Fruit fly (Drosophila melanogaster) whole organism, wandering third instar larva: ENCODE measurements around the gene Tbc1d22.
A peak's percentile ranks its signal among the peaks of the same experiment; 100 is the strongest.

Source experiments
- Abd-B ChIP-seq: fragments of >200 bp; optimal IDR thresholded peaks from 2 replicates; lab custom pipeline; 2017; ENCODE audit warnings: missing biosample characterization, missing genetic modification characterization
- CG32264 ChIP-seq: fragments of 200-800 bp; sonication (Bioruptor generic); optimal IDR thresholded peaks from 2 replicates; lab custom pipeline; 2016; ENCODE audit warnings: missing biosample characterization, missing genetic modification characterization
- CG9705 ChIP-seq: fragments of 200-800 bp; sonication (Bioruptor generic); optimal IDR thresholded peaks from 2 replicates; lab custom pipeline; 2018; ENCODE audit warnings: missing biosample characterization, mild to moderate bottlenecking, missing genetic modification characterization
- CrebA ChIP-seq: fragments of 200-800 bp; sonication (Bioruptor generic); optimal IDR thresholded peaks from 2 replicates; lab custom pipeline; 2016; ENCODE audit warnings: missing biosample characterization, mild to moderate bottlenecking, missing genetic modification characterization, borderline replicate concordance
- Dfd ChIP-seq: fragments of >200 bp; optimal IDR thresholded peaks from 2 replicates; lab custom pipeline; 2017; ENCODE audit warnings: missing biosample characterization, missing genetic modification characterization
- Dif ChIP-seq: fragments of 200-275, 200-300 bp; sonication (Bioruptor generic); optimal IDR thresholded peaks from 2 replicates; lab custom pipeline; 2018; ENCODE audit warnings: missing biosample characterization, missing genetic modification characterization; ENCODE audit not compliant: partially characterized antibody
- GATAd ChIP-seq: sonication (Bioruptor generic); optimal IDR thresholded peaks from 2 replicates; lab custom pipeline; 2016; ENCODE audit warnings: missing biosample characterization, missing genetic modification characterization
- HLH106 ChIP-seq: fragments of 200-800 bp; optimal IDR thresholded peaks from 3 replicates; lab custom pipeline; 2019; ENCODE audit warnings: missing biosample characterization, mild to moderate bottlenecking, missing genetic modification characterization, moderate library complexity
- Hnf4 ChIP-seq: fragments of 200-800 bp; sonication (Bioruptor generic); optimal IDR thresholded peaks from 2 replicates; lab custom pipeline; 2016; ENCODE audit warnings: missing biosample characterization, mild to moderate bottlenecking, missing genetic modification characterization
- Hr78 ChIP-seq: fragments of >200 bp; optimal IDR thresholded peaks from 2 replicates; lab custom pipeline; 2017; ENCODE audit warnings: missing biosample characterization, missing genetic modification characterization
- Hr83 ChIP-seq: fragments of 200-300 bp; sonication (Bioruptor generic); optimal IDR thresholded peaks from 2 replicates; lab custom pipeline; 2016; ENCODE audit warnings: missing biosample characterization, mild to moderate bottlenecking, missing genetic modification characterization, moderate library complexity; ENCODE audit not compliant: poor library complexity, severe bottlenecking
- Jra ChIP-seq: sonication (Bioruptor generic); optimal IDR thresholded peaks from 2 replicates; lab custom pipeline; 2016; ENCODE audit warnings: missing biosample characterization, missing genetic modification characterization
- Mio ChIP-seq: sonication (Bioruptor generic); optimal IDR thresholded peaks from 2 replicates; lab custom pipeline; 2016; ENCODE audit warnings: missing biosample characterization, missing genetic modification characterization
- Myc ChIP-seq: fragments of >200 bp; optimal IDR thresholded peaks from 2 replicates; lab custom pipeline; 2017
- N ChIP-seq: fragments of >200 bp; optimal IDR thresholded peaks from 2 replicates; lab custom pipeline; 2018; ENCODE audit warnings: missing biosample characterization, missing external identifiers, missing genetic modification characterization
- OdsH ChIP-seq: fragments of 200-800 bp; sonication (Bioruptor generic); optimal IDR thresholded peaks from 2 replicates; lab custom pipeline; 2016; ENCODE audit warnings: missing biosample characterization, mild to moderate bottlenecking, missing genetic modification characterization
- Rel ChIP-seq, 2 experiments: fragments of 200-800 bp; sonication (Bioruptor generic) in 1 of 2; optimal IDR thresholded peaks; 2 replicates in 1 of 2; 3 replicates in 1 of 2; lab custom pipeline; 2016 to 2019; ENCODE audit warnings: mild to moderate bottlenecking in 2 of 2, missing biosample characterization in 2 of 2, missing genetic modification characterization in 2 of 2, moderate library complexity in 1 of 2
- Sp1 ChIP-seq: fragments of 200-800 bp; sonication (Bioruptor generic); optimal IDR thresholded peaks from 3 replicates; lab custom pipeline; 2019; ENCODE audit warnings: missing biosample characterization, mild to moderate bottlenecking, missing genetic modification characterization, moderate library complexity
- Vsx2 ChIP-seq: fragments of 200-300, 225-300 bp; sonication (Bioruptor generic); optimal IDR thresholded peaks from 2 replicates; lab custom pipeline; 2018; ENCODE audit warnings: missing biosample characterization, missing genetic modification characterization; ENCODE audit not compliant: partially characterized antibody
- br ChIP-seq: fragments of 200-800 bp; sonication (Bioruptor generic); optimal IDR thresholded peaks from 2 replicates; lab custom pipeline; 2016; ENCODE audit warnings: missing biosample characterization, missing genetic modification characterization
- brk ChIP-seq: fragments of 200-800 bp; sonication (Bioruptor generic); optimal IDR thresholded peaks from 2 replicates; lab custom pipeline; 2016; ENCODE audit warnings: missing biosample characterization, mild to moderate bottlenecking, missing genetic modification characterization
- dl ChIP-seq, 2 experiments: fragments of 175-275, 200-275 bp in 1 of 2; fragments of 200-275 bp in 1 of 2; sonication (Bioruptor generic); optimal IDR thresholded peaks; lab custom pipeline; 2018; ENCODE audit warnings: mild to moderate bottlenecking in 2 of 2, missing biosample characterization in 2 of 2, missing genetic modification characterization in 2 of 2, moderate library complexity in 2 of 2; ENCODE audit not compliant: partially characterized antibody in 2 of 2, insufficient read depth in 1 of 2
- dmrt93B ChIP-seq: fragments of 200-800 bp; sonication (Bioruptor generic); optimal IDR thresholded peaks from 2 replicates; lab custom pipeline; 2018; ENCODE audit warnings: missing biosample characterization, mild to moderate bottlenecking, missing genetic modification characterization
- dsf ChIP-seq: sonication (Bioruptor generic); optimal IDR thresholded peaks from 2 replicates; lab custom pipeline; 2016; ENCODE audit warnings: missing biosample characterization, missing genetic modification characterization, borderline replicate concordance
- ey ChIP-seq: fragments of 200-800 bp; sonication (Bioruptor generic); optimal IDR thresholded peaks from 2 replicates; lab custom pipeline; 2016; ENCODE audit warnings: missing biosample characterization, missing genetic modification characterization
- foxo ChIP-seq, 2 experiments: fragments of 200-800 bp; sonication (Bioruptor generic); optimal IDR thresholded peaks; 2 replicates in 1 of 2; 3 replicates in 1 of 2; lab custom pipeline; 2016 to 2017; ENCODE audit warnings: missing biosample characterization in 2 of 2, missing genetic modification characterization in 2 of 2
- fru ChIP-seq: fragments of 200-800 bp; sonication (Bioruptor generic); optimal IDR thresholded peaks from 3 replicates; lab custom pipeline; 2016; ENCODE audit warnings: missing biosample characterization, mild to moderate bottlenecking, missing genetic modification characterization
- h ChIP-seq: fragments of 200-800 bp; sonication (Bioruptor generic); optimal IDR thresholded peaks from 3 replicates; lab custom pipeline; 2016; ENCODE audit warnings: missing biosample characterization, mild to moderate bottlenecking, missing genetic modification characterization
- jim ChIP-seq: fragments of 175-275, 200-325 bp; sonication (Bioruptor generic); optimal IDR thresholded peaks from 2 replicates; lab custom pipeline; 2016; ENCODE audit warnings: missing biosample characterization, mild to moderate bottlenecking, missing genetic modification characterization
- lola ChIP-seq: fragments of >200 bp; optimal IDR thresholded peaks from 2 replicates; lab custom pipeline; 2017; ENCODE audit warnings: missing biosample characterization, missing genetic modification characterization
- pan ChIP-seq: fragments of >200 bp; optimal IDR thresholded peaks from 2 replicates; lab custom pipeline; 2017
- psq ChIP-seq: fragments of 200-800 bp; sonication (Bioruptor generic); optimal IDR thresholded peaks from 3 replicates; lab custom pipeline; 2017; ENCODE audit warnings: missing biosample characterization, mild to moderate bottlenecking, missing genetic modification characterization, moderate library complexity
- rgr ChIP-seq: fragments of 200-800 bp; sonication (Bioruptor generic); optimal IDR thresholded peaks from 3 replicates; lab custom pipeline; 2016; ENCODE audit warnings: missing biosample characterization, mild to moderate bottlenecking, missing genetic modification characterization
- sage ChIP-seq: fragments of 200-800 bp; sonication (Bioruptor generic); optimal IDR thresholded peaks from 2 replicates; lab custom pipeline; 2016; ENCODE audit warnings: missing biosample characterization, mild to moderate bottlenecking, missing genetic modification characterization
- sv ChIP-seq: fragments of 200-800 bp; sonication (Bioruptor generic); optimal IDR thresholded peaks from 3 replicates; lab custom pipeline; 2016; ENCODE audit warnings: missing biosample characterization, missing genetic modification characterization
- tai ChIP-seq: sonication (Bioruptor generic); optimal IDR thresholded peaks from 2 replicates; lab custom pipeline; 2016; ENCODE audit warnings: missing biosample characterization, missing genetic modification characterization
- usp ChIP-seq: fragments of >200 bp; optimal IDR thresholded peaks from 2 replicates; lab custom pipeline; 2017; ENCODE audit warnings: missing biosample characterization, missing genetic modification characterization
- woc ChIP-seq: sonication (Bioruptor generic); optimal IDR thresholded peaks from 2 replicates; lab custom pipeline; 2016; ENCODE audit warnings: missing biosample characterization, mild to moderate bottlenecking, missing genetic modification characterization

The Tbc1d22 gene

DNA sequence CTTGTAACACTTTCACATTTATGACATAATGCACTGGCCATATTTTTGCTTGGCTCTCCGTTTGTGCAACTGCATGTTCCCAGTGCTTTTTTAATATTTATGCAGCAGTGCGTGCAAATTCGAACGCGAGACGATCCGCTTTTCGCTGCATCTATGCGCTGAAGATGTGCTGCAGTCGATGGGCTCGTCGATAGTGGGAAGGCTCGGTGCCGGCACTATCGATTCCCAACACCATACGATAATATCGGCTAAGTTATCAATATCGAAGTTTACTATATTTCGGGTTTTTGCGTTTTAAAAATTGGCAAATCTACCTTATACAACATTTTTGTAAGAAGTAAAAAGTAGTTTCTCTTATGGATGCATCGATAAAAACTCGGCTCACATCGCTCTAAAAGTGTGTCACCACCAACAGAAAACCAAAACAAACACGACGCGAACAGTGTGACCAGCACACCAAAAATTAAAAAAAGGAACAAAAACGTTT lies 4.3 kb upstream of the Tbc1d22 start, which contains the start of gene RhoGAP93B (continued):
- TF ChIP-seq dsf (GFP tag; lab: Kevin White, UChicago) (peak; percentile 93), tai (GFP tag; lab: Kevin White, UChicago) (no peak), CG9705 (GFP tag; lab: Kevin White, UChicago) (peak; percentile 84), h (GFP tag; lab: Kevin White, UChicago) (peak; percentile 82), HLH106 (peak; percentile 84)

DNA sequence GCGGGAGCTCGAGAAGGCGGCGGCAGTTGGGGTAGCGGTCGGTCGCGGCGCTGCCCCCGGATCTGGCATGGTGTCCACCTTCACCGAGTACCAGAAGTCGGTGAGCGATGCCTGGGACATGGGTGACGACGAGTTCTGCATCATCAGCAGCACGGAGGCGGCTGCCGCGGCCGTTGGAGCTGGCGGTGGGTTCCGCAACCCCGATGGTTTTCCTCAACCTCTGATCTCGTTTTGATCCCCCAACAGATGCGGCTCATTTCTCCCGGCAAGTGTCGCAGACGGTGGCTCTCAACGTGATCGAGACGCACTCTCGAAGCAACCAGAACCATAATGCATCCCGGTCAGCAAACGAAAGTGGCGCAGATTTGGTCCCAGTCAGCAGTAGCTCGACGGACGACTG lies 478 bp downstream of the Tbc1d22 start:
- TF ChIP-seq Myc (lab: Kevin White, UChicago) (no peak), Rel (GFP tag; optimal IDR thresholded peaks at IDR 0.05; lab: Kevin White, UChicago) (no peak), Rel (tag; optimal IDR thresholded peaks at IDR 0.05; lab: Kevin White, UChicago) (no peak), psq (no peak), Vsx2 (GFP tag; lab: Kevin White, UChicago) (no peak), OdsH (GFP tag; lab: Kevin White, UChicago) (no peak), Jra (GFP tag; lab: Kevin White, UChicago) (no peak), jim (GFP tag; lab: Kevin White, UChicago) (no peak), dmrt93B (no peak), Hr83 (GFP tag; lab: Kevin White, UChicago) (no peak), lola (no peak), foxo (GFP tag; optimal IDR thresholded peaks at IDR 0.05; lab: Kevin White, UChicago) (no peak), Abd-B (GFP tag; lab: Kevin White, UChicago) (no peak), Mio (GFP tag; lab: Kevin White, UChicago) (no peak), Hr78 (GFP tag; lab: Kevin White, UChicago) (no peak)

DNA sequence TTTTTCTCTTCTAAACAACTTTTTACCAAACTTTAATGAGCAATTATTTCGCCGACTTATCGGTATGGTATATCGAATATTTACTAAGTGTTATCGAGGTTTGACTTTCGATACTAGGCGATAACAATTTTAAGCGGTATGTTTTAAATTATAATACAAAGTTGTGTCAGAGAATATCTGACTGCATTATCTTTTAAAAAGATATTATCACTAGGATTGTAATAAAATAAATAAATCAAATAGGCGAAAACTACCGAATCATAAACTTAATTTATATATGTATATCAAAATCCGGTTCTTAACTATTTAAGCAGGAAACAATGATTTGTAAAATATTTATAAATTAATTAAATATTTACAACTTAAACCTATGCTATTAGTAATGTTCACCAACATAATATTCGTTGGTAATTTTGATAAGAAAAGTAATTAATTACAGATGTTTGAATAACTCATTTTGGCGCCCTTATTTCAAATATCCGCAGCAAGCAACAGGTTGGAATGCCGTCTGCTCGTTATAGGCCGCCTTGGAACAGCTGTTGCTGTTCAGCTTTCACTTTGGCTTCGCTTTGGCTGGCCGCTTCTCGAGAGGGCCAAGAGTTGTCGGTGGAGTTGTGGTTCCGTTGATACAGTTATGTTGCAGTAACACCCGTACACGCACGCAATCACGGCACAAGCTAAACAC lies 6.0 kb downstream of the Tbc1d22 start, which contains the start of the genes Sec15 and rtet:
Gene Sec15 (minus strand): TSS at position 66 of the 685 bp plus-strand sequence.
Gene rtet (plus strand): TSS at position 540 of the 685 bp plus-strand sequence.
- TF ChIP-seq Myc (lab: Kevin White, UChicago) = no peak
- no peak for TF ChIP-seq lola
- peak in 1 of 2 experiments; percentile 40 for TF ChIP-seq foxo (GFP tag; optimal IDR thresholded peaks at IDR 0.05; lab: Kevin White, UChicago)
- TF ChIP-seq CG9705 (GFP tag; lab: Kevin White, UChicago) = peak; percentile 45
- no peak for TF ChIP-seq brk (GFP tag; lab: Kevin White, UChicago)
- TF ChIP-seq dmrt93B = no peak
- TF ChIP-seq N = no peak
- no peak for TF ChIP-seq CrebA (GFP tag; lab: Kevin White, UChicago)
- no peak for TF ChIP-seq Hr83 (GFP tag; lab: Kevin White, UChicago)
- TF ChIP-seq CG32264 = no peak
- TF ChIP-seq fru (GFP tag; lab: Kevin White, UChicago) = no peak
- no peak for TF ChIP-seq sage (GFP tag; lab: Kevin White, UChicago)
- no peak for TF ChIP-seq Abd-B (GFP tag; lab: Kevin White, UChicago)
- TF ChIP-seq Hnf4 (GFP tag; lab: Kevin White, UChicago) = no peak
- TF ChIP-seq Vsx2 (GFP tag; lab: Kevin White, UChicago) = peak; percentile 100
- TF ChIP-seq h (GFP tag; lab: Kevin White, UChicago) = no peak
- peak; percentile 57 for TF ChIP-seq psq
- TF ChIP-seq jim (GFP tag; lab: Kevin White, UChicago) = no peak
- no peak for TF ChIP-seq Rel (GFP tag; optimal IDR thresholded peaks at IDR 0.05; lab: Kevin White, UChicago)
- TF ChIP-seq Rel (tag; optimal IDR thresholded peaks at IDR 0.05; lab: Kevin White, UChicago) = no peak
- TF ChIP-seq pan (lab: Kevin White, UChicago) = no peak
- TF ChIP-seq Jra (GFP tag; lab: Kevin White, UChicago) = no peak
- peak; percentile 72 to 98 for TF ChIP-seq dl (GFP tag; optimal IDR thresholded peaks at IDR 0.05; lab: Kevin White, UChicago; ENCODE audit: insufficient read depth in 1 of 2, partially characterized antibody in 2 of 2)
- TF ChIP-seq usp (GFP tag; lab: Kevin White, UChicago) = no peak
- peak; percentile 46 for TF ChIP-seq sv (GFP tag; lab: Kevin White, UChicago)
- TF ChIP-seq HLH106 = peak; percentile 37
- TF ChIP-seq Hr78 (GFP tag; lab: Kevin White, UChicago) = no peak
- TF ChIP-seq woc (GFP tag; lab: Kevin White, UChicago) = peak; percentile 41
- peak; percentile 34 for TF ChIP-seq ey (GFP tag; lab: Kevin White, UChicago)
- peak; percentile 40 for TF ChIP-seq OdsH (GFP tag; lab: Kevin White, UChicago)
- TF ChIP-seq rgr (GFP tag; lab: Kevin White, UChicago) = peak; percentile 74
- TF ChIP-seq GATAd (GFP tag; lab: Kevin White, UChicago) = no peak
- no peak for TF ChIP-seq Sp1 (GFP tag; lab: Kevin White, UChicago)
- TF ChIP-seq tai (GFP tag; lab: Kevin White, UChicago) = no peak
- no peak for TF ChIP-seq Mio (GFP tag; lab: Kevin White, UChicago)
- TF ChIP-seq br (GFP tag; lab: Kevin White, UChicago) = no peak
- TF ChIP-seq Dif = peak; percentile 100
- no peak for TF ChIP-seq Dfd (GFP tag; lab: Kevin White, UChicago)
- TF ChIP-seq dsf (GFP tag; lab: Kevin White, UChicago) = peak; percentile 21
